Worm (Caenorhabditis elegans) whole organism, L4 larva: ENCODE results near the gene dpy-1.

Experiments
- D1046.2 ChIP-seq: fragments of 200-800 bp; sonication (Bioruptor generic); IDR thresholded peaks from 2 replicates; pipeline ENCODE4 v1.3.6; 2022; ENCODE audit warnings: missing genetic modification characterization, missing compliant biosample characterization
- F10B5.3 ChIP-seq: sonication (generic microtip); optimal IDR thresholded peaks from 2 replicates; lab custom pipeline; 2016; ENCODE audit warnings: mild to moderate bottlenecking, missing genetic modification characterization, missing compliant biosample characterization
- F26F4.8 ChIP-seq: fragments of 200-800 bp; sonication (Bioruptor generic); conservative IDR thresholded peaks from 2 replicates; pipeline ENCODE4 v1.3.6; 2022; ENCODE audit warnings: missing genetic modification characterization, missing compliant biosample characterization
- F44E2.7 ChIP-seq: fragments of 200-800 bp; sonication (Bioruptor generic); IDR thresholded peaks from 2 replicates; pipeline ENCODE4 v2.1.2; 2022; ENCODE audit warnings: missing genetic modification characterization, missing compliant biosample characterization
- R02D3.7 ChIP-seq: fragments of 150-350 bp; sonication (generic microtip); optimal IDR thresholded peaks from 3 replicates; lab custom pipeline; 2014; ENCODE audit warnings: missing biosample characterization, missing genetic modification characterization
- Y48G9A.11 ChIP-seq: fragments of 200-800 bp; sonication (Bioruptor generic); IDR thresholded peaks from 2 replicates; pipeline ENCODE4 v1.3.6; 2022; ENCODE audit warnings: missing genetic modification reagents, missing genetic modification characterization, missing compliant biosample characterization
- Y75B8A.6 ChIP-seq: fragments of 200-800 bp; sonication (Bioruptor generic); IDR thresholded peaks from 2 replicates; pipeline ENCODE4 v1.3.6; 2022; ENCODE audit warnings: missing genetic modification reagents, missing genetic modification characterization, missing compliant biosample characterization
- ZK337.2 ChIP-seq: fragments of 200-800 bp; sonication (Bioruptor generic); IDR thresholded peaks from 2 replicates; pipeline ENCODE4 v1.3.6; 2022; ENCODE audit warnings: missing genetic modification reagents, missing genetic modification characterization, missing compliant biosample characterization
- aha-1 ChIP-seq: fragments of 150-350 bp; peaks from one replicate; lab custom pipeline; 2014; ENCODE audit warnings: missing biosample characterization, missing genetic modification characterization
- arid-1 ChIP-seq: fragments of 200-800 bp; sonication (Bioruptor generic); conservative IDR thresholded peaks from 2 replicates; pipeline ENCODE4 v1.3.6; 2022; ENCODE audit warnings: missing genetic modification reagents, missing genetic modification characterization, missing compliant biosample characterization
- ceh-20 ChIP-seq: fragments of 200-800 bp; sonication (Bioruptor generic); IDR thresholded peaks from 2 replicates; pipeline ENCODE4 v1.3.6; 2022; ENCODE audit warnings: missing genetic modification reagents, missing genetic modification characterization, missing compliant biosample characterization
- ceh-32 ChIP-seq: sonication (generic microtip); optimal IDR thresholded peaks from 2 replicates; lab custom pipeline; 2016; ENCODE audit warnings: mild to moderate bottlenecking, missing genetic modification characterization, missing compliant biosample characterization; ENCODE audit not compliant: poor library complexity
- cey-2 ChIP-seq: sonication (generic microtip); optimal IDR thresholded peaks from 3 replicates; lab custom pipeline; 2017; ENCODE audit warnings: missing genetic modification characterization, mild to moderate bottlenecking, missing compliant biosample characterization, antibody characterized with exemption, borderline replicate concordance; ENCODE audit not compliant: insufficient read depth
- ctbp-1 ChIP-seq: fragments of 200-800 bp; sonication (Bioruptor generic); IDR thresholded peaks from 2 replicates; pipeline ENCODE4 v1.3.6; 2022; ENCODE audit warnings: missing genetic modification reagents, missing genetic modification characterization, missing compliant biosample characterization
- daf-16 ChIP-seq, 3 experiments: sonication (generic microtip); optimal IDR thresholded peaks; 2 replicates each; lab custom pipeline; 2016 to 2017; ENCODE audit warnings: missing genetic modification characterization in 3 of 3, missing genetic modification reagents in 3 of 3, mild to moderate bottlenecking in 2 of 3, missing compliant biosample characterization in 2 of 3, missing biosample characterization in 1 of 3, moderate library complexity in 1 of 3
- dmd-6 ChIP-seq: fragments of 200-800 bp; sonication (Bioruptor generic); IDR thresholded peaks from 2 replicates; pipeline ENCODE4 v1.3.6; 2022; ENCODE audit warnings: missing genetic modification reagents, missing genetic modification characterization, missing compliant biosample characterization
- dmd-8 ChIP-seq: fragments of 200-800 bp; sonication (Bioruptor generic); IDR thresholded peaks from 2 replicates; pipeline ENCODE4 v1.3.6; 2022; ENCODE audit warnings: missing genetic modification characterization, missing compliant biosample characterization
- duxl-1 ChIP-seq: sonication (generic microtip); optimal IDR thresholded peaks from 2 replicates; lab custom pipeline; 2016; ENCODE audit warnings: mild to moderate bottlenecking, missing genetic modification characterization, moderate library complexity, missing compliant biosample characterization; ENCODE audit not compliant: poor library complexity
- egl-27 ChIP-seq: sonication (generic microtip); optimal IDR thresholded peaks from 3 replicates; lab custom pipeline; 2017; ENCODE audit warnings: missing biosample characterization, missing genetic modification reagents, missing genetic modification characterization
- fkh-10 ChIP-seq: fragments of 150-350 bp; optimal IDR thresholded peaks from 2 replicates; lab custom pipeline; 2014; ENCODE audit warnings: missing biosample characterization, missing genetic modification reagents, missing genetic modification characterization
- hlh-30 ChIP-seq: sonication (generic microtip); optimal IDR thresholded peaks from 2 replicates; lab custom pipeline; 2017; ENCODE audit warnings: antibody characterized with exemption, mild to moderate bottlenecking, missing genetic modification characterization, missing compliant biosample characterization; ENCODE audit not compliant: insufficient read depth
- jun-1 ChIP-seq: fragments of 150-350 bp; optimal IDR thresholded peaks from 2 replicates; lab custom pipeline; 2014; ENCODE audit warnings: missing biosample characterization, missing genetic modification reagents, missing genetic modification characterization
- lim-7 ChIP-seq: fragments of 200-800 bp; sonication (Bioruptor generic); IDR thresholded peaks from 2 replicates; pipeline ENCODE4 v1.3.6; 2022; ENCODE audit warnings: missing genetic modification characterization, missing compliant biosample characterization
- lin-1 ChIP-seq: fragments of 200-800 bp; sonication (Bioruptor generic); IDR thresholded peaks from 2 replicates; pipeline ENCODE4 v1.3.6; 2022; ENCODE audit warnings: missing genetic modification reagents, missing genetic modification characterization, missing compliant biosample characterization
- lin-13 ChIP-seq: fragments of 150-350 bp; optimal IDR thresholded peaks from 2 replicates; lab custom pipeline; 2014; ENCODE audit warnings: missing biosample characterization, missing genetic modification reagents, missing genetic modification characterization
- lin-15B ChIP-seq: fragments of 150-350 bp; sonication (generic microtip); optimal IDR thresholded peaks from 3 replicates; lab custom pipeline; 2014; ENCODE audit warnings: missing biosample characterization, missing genetic modification characterization
- lir-3 ChIP-seq: sonication (generic microtip); optimal IDR thresholded peaks from 2 replicates; lab custom pipeline; 2016; ENCODE audit warnings: mild to moderate bottlenecking, missing genetic modification characterization, missing compliant biosample characterization
- lsy-2 ChIP-seq, 2 experiments: fragments of 150-350 bp in 1 of 2; sonication (generic microtip) in 1 of 2; optimal IDR thresholded peaks; 2 replicates each; lab custom pipeline; 2014 to 2017; ENCODE audit warnings: missing biosample characterization in 2 of 2, missing genetic modification characterization in 2 of 2
- madf-5 ChIP-seq, 2 experiments: fragments of 200-800 bp; sonication (Bioruptor generic); IDR thresholded peaks; 2 replicates each; pipeline ENCODE4 v1.3.6; 2022; ENCODE audit warnings: missing compliant biosample characterization in 2 of 2, missing genetic modification characterization in 2 of 2
- nhr-111 ChIP-seq: fragments of 200-800 bp; sonication (Bioruptor generic); optimal IDR thresholded peaks from 2 replicates; lab custom pipeline; 2018; ENCODE audit warnings: mild to moderate bottlenecking, missing genetic modification characterization, missing compliant biosample characterization
- nhr-41 ChIP-seq: fragments of 200-800 bp; sonication (Bioruptor generic); IDR thresholded peaks from 2 replicates; pipeline ENCODE4 v1.3.6; 2022; ENCODE audit warnings: missing genetic modification reagents, missing genetic modification characterization, missing compliant biosample characterization
- nhr-42 ChIP-seq: fragments of 200-800 bp; sonication (Bioruptor generic); IDR thresholded peaks from 2 replicates; pipeline ENCODE4 v1.3.6; 2022; ENCODE audit warnings: missing genetic modification characterization, missing compliant biosample characterization
- pha-4 ChIP-seq, 2 experiments: fragments of 150-350 bp in 1 of 2; fragments of 200-800 bp in 1 of 2; sonication (Bioruptor generic) in 1 of 2; IDR thresholded peaks in 1 of 2; optimal IDR thresholded peaks in 1 of 2; 2 replicates each; pipeline versions ENCODE4 v1.3.6 to Lab custom; 2014 to 2022; ENCODE audit warnings: missing genetic modification characterization in 2 of 2, missing genetic modification reagents in 2 of 2, missing biosample characterization in 1 of 2, missing compliant biosample characterization in 1 of 2
- php-3 ChIP-seq: fragments of 200-800 bp; sonication (Bioruptor generic); IDR thresholded peaks from 2 replicates; pipeline ENCODE4 v1.3.6; 2022; ENCODE audit warnings: missing genetic modification reagents, missing genetic modification characterization, missing compliant biosample characterization
- rbr-2 ChIP-seq: sonication (generic microtip); optimal IDR thresholded peaks from 2 replicates; lab custom pipeline; 2016; ENCODE audit warnings: missing genotype, missing genetic modification characterization, missing compliant biosample characterization
- saeg-2 ChIP-seq: fragments of 200-800 bp; sonication (Bioruptor generic); IDR thresholded peaks from 2 replicates; pipeline ENCODE4 v1.3.6; 2022; ENCODE audit warnings: missing genetic modification reagents, missing genetic modification characterization, missing compliant biosample characterization
- set-16 ChIP-seq: fragments of 200-800 bp; sonication (Bioruptor generic); IDR thresholded peaks from 2 replicates; pipeline ENCODE4 v1.3.6; 2022; ENCODE audit warnings: missing genetic modification reagents, missing genetic modification characterization, missing compliant biosample characterization
- skn-1 ChIP-seq: fragments of 150-350 bp; optimal IDR thresholded peaks from 2 replicates; lab custom pipeline; 2014; ENCODE audit warnings: missing biosample characterization, missing genetic modification characterization
- snpc-1.2 ChIP-seq: fragments of 200-800 bp; sonication (Bioruptor generic); IDR thresholded peaks from 2 replicates; pipeline ENCODE4 v1.3.6; 2022; ENCODE audit warnings: missing genetic modification reagents, missing genetic modification characterization, missing compliant biosample characterization
- tra-1 ChIP-seq: fragments of 200-800 bp; sonication (Bioruptor generic); IDR thresholded peaks from 2 replicates; pipeline ENCODE4 v1.3.6; 2022; ENCODE audit warnings: missing genetic modification reagents, missing genetic modification characterization, missing compliant biosample characterization
- unc-130 ChIP-seq: sonication (generic microtip); optimal IDR thresholded peaks from 2 replicates; lab custom pipeline; 2016; ENCODE audit warnings: missing genetic modification reagents, missing genetic modification characterization, missing compliant biosample characterization
- vab-7 ChIP-seq: fragments of 200-800 bp; sonication (Bioruptor generic); IDR thresholded peaks from 2 replicates; pipeline ENCODE4 v1.3.6; 2022; ENCODE audit warnings: missing genetic modification reagents, missing genetic modification characterization, missing compliant biosample characterization
- zfp-2 ChIP-seq: sonication (generic microtip); optimal IDR thresholded peaks from 2 replicates; lab custom pipeline; 2016; ENCODE audit warnings: mild to moderate bottlenecking, missing genetic modification characterization, missing compliant biosample characterization
- zip-11 ChIP-seq: fragments of 200-800 bp; sonication (Bioruptor generic); IDR thresholded peaks from 2 replicates; pipeline ENCODE4 v1.3.6; 2022; ENCODE audit warnings: missing genetic modification characterization, missing compliant biosample characterization

Gene dpy-1

ce11 chrIII:2030776-2031565, 16.8 kb downstream of the dpy-1 start (continued):
- TF ChIP-seq lin-13 (GFP tag; lab: Kevin White, UChicago) (peak; percentile 68), vab-7 (GFP tag; lab: Robert Waterston, UW) (peak; percentile 80), jun-1 (no peak), unc-130 (GFP tag; lab: Kevin White, UChicago) (peak; percentile 1), ceh-20 (GFP tag; lab: Robert Waterston, UW) (peak; percentile 14; the same call in 1 of the 2 replicates), zip-11 (GFP tag; lab: Robert Waterston, UW) (no peak), aha-1 (tag; lab: Kevin White, UChicago) (peak; percentile 88), saeg-2 (GFP tag; lab: Robert Waterston, UW) (no peak), nhr-111 (GFP tag; lab: Kevin White, UChicago) (no peak), madf-5 (GFP tag; IDR thresholded peaks at IDR 0.05; lab: Robert Waterston, UW) (peak; percentile 48 to 87; a peak in 2 of 4 replicates), cey-2 (no peak), egl-27 (tag; lab: Kevin White, UChicago) (no peak), arid-1 (GFP tag; lab: Robert Waterston, UW) (peak; percentile 46; the same call in 1 of the 2 replicates), ceh-32 (tag; lab: Kevin White, UChicago) (no peak), lim-7 (GFP tag; lab: Robert Waterston, UW) (peak; percentile 88), pha-4 (GFP tag; IDR thresholded peaks at IDR 0.05; lab: Robert Waterston, UW) (peak; percentile 71; the same call in 1 of the 2 replicates), pha-4 (tag; optimal IDR thresholded peaks at IDR 0.05; lab: Kevin White, UChicago) (no peak), dmd-6 (GFP tag; lab: Robert Waterston, UW) (peak; percentile 31), lsy-2 (tag; optimal IDR thresholded peaks at IDR 0.05; lab: Kevin White, UChicago) (no peak), F26F4.8 (GFP tag; lab: Robert Waterston, UW) (peak; percentile 91), zfp-2 (tag; lab: Kevin White, UChicago) (no peak), R02D3.7 (tag; lab: Kevin White, UChicago) (no peak), set-16 (GFP tag; lab: Robert Waterston, UW) (0 out of 2 replicates have a peak, but pooled peaks have one; percentile 13), duxl-1 (tag; lab: Kevin White, UChicago) (peak; percentile 62), php-3 (0 out of 2 replicates have a peak, but pooled peaks have one; percentile 41), lin-15B (tag; lab: Kevin White, UChicago) (no peak), tra-1 (GFP tag; lab: Robert Waterston, UW) (0 out of 2 replicates have a peak, but pooled peaks have one; percentile 36), Y75B8A.6 (GFP tag; lab: Robert Waterston, UW) (peak; percentile 58; the same call in 1 of the 2 replicates), ctbp-1 (GFP tag; lab: Robert Waterston, UW) (peak; percentile 42), skn-1 (tag; lab: Kevin White, UChicago) (no peak), hlh-30 (tag; lab: Kevin White, UChicago) (peak; percentile 1), F10B5.3 (no peak), Y48G9A.11 (GFP tag; lab: Robert Waterston, UW) (peak; percentile 65), lir-3 (no peak), dmd-8 (peak; percentile 86), nhr-42 (GFP tag; lab: Robert Waterston, UW) (no peak), lin-1 (GFP tag; lab: Robert Waterston, UW) (0 out of 2 replicates have a peak, but pooled peaks have one; percentile 45), snpc-1.2 (GFP tag; lab: Robert Waterston, UW) (peak; percentile 58; the same call in 1 of the 2 replicates), fkh-10 (no peak), daf-16 (GFP tag; optimal IDR thresholded peaks at IDR 0.05; lab: Kevin White, UChicago) (peak in 1 of 2 experiments; percentile 20), daf-16 (tag; optimal IDR thresholded peaks at IDR 0.05; lab: Kevin White, UChicago) (peak; percentile 3), D1046.2 (GFP tag; lab: Robert Waterston, UW) (peak; percentile 72; the same call in 1 of the 2 replicates), ZK337.2 (0 out of 2 replicates have a peak, but pooled peaks have one; percentile 24), nhr-41 (GFP tag; lab: Robert Waterston, UW) (peak; percentile 63; the same call in 1 of the 2 replicates), rbr-2 (tag; lab: Kevin White, UChicago) (peak; percentile 3), F44E2.7 (GFP tag; lab: Robert Waterston, UW) (peak; percentile 82)
